Worm (Caenorhabditis elegans): ENCODE results near the gene mans-2.

Gene mans-2

ce11 chrV:12001747-12002456 is 16.6 kb upstream of the mans-2 start, which contains the start of gene gcy-33 (continued):
- TF ChIP-seq nhr-80 (tag; optimal IDR thresholded peaks at IDR 0.05), result peak; percentile 81
- TF ChIP-seq hlh-26 (GFP tag; conservative IDR thresholded peaks at IDR 0.05), result no peak
- TF ChIP-seq ztf-3 (GFP tag; optimal IDR thresholded peaks at IDR 0.05), result no peak
- TF ChIP-seq unc-62 (GFP tag; optimal IDR thresholded peaks at IDR 0.05), result no peak
- TF ChIP-seq egl-18 (GFP tag; IDR thresholded peaks at IDR 0.05), result no peak
- peak; percentile 99 for TF ChIP-seq tbp1 (GFP tag; optimal IDR thresholded peaks at IDR 0.05)
- TF ChIP-seq pbrm-1 (GFP tag; IDR thresholded peaks at IDR 0.05), result peak; percentile 82
- TF ChIP-seq dox-1 (GFP tag; IDR thresholded peaks at IDR 0.05), result peak; percentile 82
- TF ChIP-seq T07F8.4 (tag; optimal IDR thresholded peaks at IDR 0.05), result peak; percentile 76
- TF ChIP-seq tlf-1 (GFP tag; optimal IDR thresholded peaks at IDR 0.05), result peak; percentile 75
- TF ChIP-seq chd-7 (tag; optimal IDR thresholded peaks at IDR 0.05), result peak; percentile 93
- peak; percentile 36 for TF ChIP-seq somi-1 (GFP tag; optimal IDR thresholded peaks at IDR 0.05)
- peak; percentile 66; the same call in 1 of the 2 replicates for TF ChIP-seq Y53G8AR.9 (GFP tag; conservative IDR thresholded peaks at IDR 0.05)
- TF ChIP-seq snpc-1.1 (tag; optimal IDR thresholded peaks at IDR 0.05; ENCODE audit: insufficient read depth), result no peak
- TF ChIP-seq ztf-26 (tag; optimal IDR thresholded peaks at IDR 0.05), result peak; percentile 86
- TF ChIP-seq ceh-40 (GFP tag; IDR thresholded peaks at IDR 0.05), result peak; percentile 12; the same call in 1 of the 2 replicates
- peak; percentile 93 for TF ChIP-seq repo-1 (tag; optimal IDR thresholded peaks at IDR 0.05)
- peak; percentile 43; the same call in 1 of the 2 replicates for TF ChIP-seq egrh-3 (GFP tag; IDR thresholded peaks at IDR 0.05)
- peak; percentile 68 for TF ChIP-seq hsf-1 (GFP tag; IDR thresholded peaks at IDR 0.05)
- peak; percentile 83 for TF ChIP-seq F57A8.1 (GFP tag; optimal IDR thresholded peaks at IDR 0.05)
- peak; percentile 72 for TF ChIP-seq B0035.1 (tag; optimal IDR thresholded peaks at IDR 0.05)
- TF ChIP-seq lsy-27 (tag; optimal IDR thresholded peaks at IDR 0.05; ENCODE audit: borderline replicate concordance, insufficient read depth), result peak; percentile 64
- TF ChIP-seq snpc-1.3 (tag; optimal IDR thresholded peaks at IDR 0.05; ENCODE audit: insufficient read depth), result peak; percentile 87
- peak; percentile 29; the same call in 1 of the 2 replicates for TF ChIP-seq F33H1.4 (GFP tag; IDR thresholded peaks at IDR 0.05)
- TF ChIP-seq ceh-58 (GFP tag; IDR thresholded peaks at IDR 0.05), result 0 out of 2 replicates have a peak, but pooled peaks have one; percentile 15
- peak; percentile 72; the same call in 1 of the 2 replicates for TF ChIP-seq C06A6.2 (GFP tag; conservative IDR thresholded peaks at IDR 0.05)
- TF ChIP-seq sptf-2 (GFP tag; optimal IDR thresholded peaks at IDR 0.05), result peak; percentile 82
- TF ChIP-seq F52B5.7 (tag; optimal IDR thresholded peaks at IDR 0.05), result peak; percentile 85
- no peak for TF ChIP-seq nfya-1 (tag; optimal IDR thresholded peaks at IDR 0.05; ENCODE audit: borderline replicate concordance, insufficient read depth)
- TF ChIP-seq madf-6 (GFP tag; IDR thresholded peaks at IDR 0.05), result peak; percentile 70
- peak; percentile 92 for TF ChIP-seq atf-7 (tag; optimal IDR thresholded peaks at IDR 0.05)
- TF ChIP-seq B0336.3 (GFP tag; IDR thresholded peaks at IDR 0.05), result peak; percentile 91
- peak; percentile 95 for TF ChIP-seq B0261.1 (tag; optimal IDR thresholded peaks at IDR 0.05)

DNA sequence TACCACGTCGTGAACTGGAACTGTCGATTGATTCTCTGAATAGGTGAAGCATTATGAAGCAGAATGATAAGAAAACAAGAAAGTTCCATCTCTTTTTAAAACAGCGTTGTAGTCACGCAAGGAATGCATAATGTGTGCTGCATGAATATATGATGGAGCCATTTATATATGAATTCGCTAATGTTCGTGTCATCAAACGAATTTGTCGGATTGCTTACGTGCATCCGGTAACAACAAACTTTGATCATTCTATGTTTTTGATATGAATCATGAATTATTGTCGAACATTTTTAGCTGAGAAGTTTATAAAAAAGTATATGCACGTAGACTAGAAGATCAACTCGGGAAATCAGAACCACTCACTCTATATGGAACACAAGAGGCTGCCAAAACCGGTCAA is 12.1 kb upstream of the mans-2 start:
- TF ChIP-seq rcor-1 (GFP tag; IDR thresholded peaks at IDR 0.05) (no peak), ccch-3 (GFP tag; optimal IDR thresholded peaks at IDR 0.05) (no peak), F23B12.7 (tag; optimal IDR thresholded peaks at IDR 0.05; ENCODE audit: insufficient read depth) (no peak), attf-6 (GFP tag; IDR thresholded peaks at IDR 0.05) (no peak), F57C9.4 (tag; optimal IDR thresholded peaks at IDR 0.05) (no peak), ekl-4 (GFP tag; IDR thresholded peaks at IDR 0.05) (no peak), nfyb-1 (GFP tag; IDR thresholded peaks at IDR 0.05) (no peak)
